Fruit fly (Drosophila melanogaster) whole organism, wandering third instar larva: ENCODE data around the gene Nil.
A peak's percentile ranks its signal among the peaks of the same experiment; 100 is the strongest.

Experiments used
- CG32264 ChIP-seq: fragments of 200-800 bp; sonication (Bioruptor generic); optimal IDR thresholded peaks from 2 replicates; lab custom pipeline; 2016; ENCODE audit warnings: missing biosample characterization, missing genetic modification characterization
- CrebA ChIP-seq: fragments of 200-800 bp; sonication (Bioruptor generic); optimal IDR thresholded peaks from 2 replicates; lab custom pipeline; 2016; ENCODE audit warnings: missing biosample characterization, mild to moderate bottlenecking, missing genetic modification characterization, borderline replicate concordance
- Dfd ChIP-seq: fragments of >200 bp; optimal IDR thresholded peaks from 2 replicates; lab custom pipeline; 2017; ENCODE audit warnings: missing biosample characterization, missing genetic modification characterization
- Dif ChIP-seq: fragments of 200-275, 200-300 bp; sonication (Bioruptor generic); optimal IDR thresholded peaks from 2 replicates; lab custom pipeline; 2018; ENCODE audit warnings: missing biosample characterization, missing genetic modification characterization; ENCODE audit not compliant: partially characterized antibody
- GATAd ChIP-seq: sonication (Bioruptor generic); optimal IDR thresholded peaks from 2 replicates; lab custom pipeline; 2016; ENCODE audit warnings: missing biosample characterization, missing genetic modification characterization
- HLH106 ChIP-seq: fragments of 200-800 bp; optimal IDR thresholded peaks from 3 replicates; lab custom pipeline; 2019; ENCODE audit warnings: missing biosample characterization, mild to moderate bottlenecking, missing genetic modification characterization, moderate library complexity
- Hnf4 ChIP-seq: fragments of 200-800 bp; sonication (Bioruptor generic); optimal IDR thresholded peaks from 2 replicates; lab custom pipeline; 2016; ENCODE audit warnings: missing biosample characterization, mild to moderate bottlenecking, missing genetic modification characterization
- Hr78 ChIP-seq: fragments of >200 bp; optimal IDR thresholded peaks from 2 replicates; lab custom pipeline; 2017; ENCODE audit warnings: missing biosample characterization, missing genetic modification characterization
- Jra ChIP-seq: sonication (Bioruptor generic); optimal IDR thresholded peaks from 2 replicates; lab custom pipeline; 2016; ENCODE audit warnings: missing biosample characterization, missing genetic modification characterization
- Mio ChIP-seq: sonication (Bioruptor generic); optimal IDR thresholded peaks from 2 replicates; lab custom pipeline; 2016; ENCODE audit warnings: missing biosample characterization, missing genetic modification characterization
- Myc ChIP-seq: fragments of >200 bp; optimal IDR thresholded peaks from 2 replicates; lab custom pipeline; 2017
- OdsH ChIP-seq: fragments of 200-800 bp; sonication (Bioruptor generic); optimal IDR thresholded peaks from 2 replicates; lab custom pipeline; 2016; ENCODE audit warnings: missing biosample characterization, mild to moderate bottlenecking, missing genetic modification characterization
- Rel ChIP-seq, 2 experiments: fragments of 200-800 bp; sonication (Bioruptor generic) in 1 of 2; optimal IDR thresholded peaks; 2 replicates in 1 of 2; 3 replicates in 1 of 2; lab custom pipeline; 2016 to 2019; ENCODE audit warnings: mild to moderate bottlenecking in 2 of 2, missing biosample characterization in 2 of 2, missing genetic modification characterization in 2 of 2, moderate library complexity in 1 of 2
- Sp1 ChIP-seq: fragments of 200-800 bp; sonication (Bioruptor generic); optimal IDR thresholded peaks from 3 replicates; lab custom pipeline; 2019; ENCODE audit warnings: missing biosample characterization, mild to moderate bottlenecking, missing genetic modification characterization, moderate library complexity
- br ChIP-seq: fragments of 200-800 bp; sonication (Bioruptor generic); optimal IDR thresholded peaks from 2 replicates; lab custom pipeline; 2016; ENCODE audit warnings: missing biosample characterization, missing genetic modification characterization
- dmrt93B ChIP-seq: fragments of 200-800 bp; sonication (Bioruptor generic); optimal IDR thresholded peaks from 2 replicates; lab custom pipeline; 2018; ENCODE audit warnings: missing biosample characterization, mild to moderate bottlenecking, missing genetic modification characterization
- foxo ChIP-seq, 2 experiments: fragments of 200-800 bp; sonication (Bioruptor generic); optimal IDR thresholded peaks; 2 replicates in 1 of 2; 3 replicates in 1 of 2; lab custom pipeline; 2016 to 2017; ENCODE audit warnings: missing biosample characterization in 2 of 2, missing genetic modification characterization in 2 of 2
- jim ChIP-seq: fragments of 175-275, 200-325 bp; sonication (Bioruptor generic); optimal IDR thresholded peaks from 2 replicates; lab custom pipeline; 2016; ENCODE audit warnings: missing biosample characterization, mild to moderate bottlenecking, missing genetic modification characterization
- lola ChIP-seq: fragments of >200 bp; optimal IDR thresholded peaks from 2 replicates; lab custom pipeline; 2017; ENCODE audit warnings: missing biosample characterization, missing genetic modification characterization
- pan ChIP-seq: fragments of >200 bp; optimal IDR thresholded peaks from 2 replicates; lab custom pipeline; 2017
- psq ChIP-seq: fragments of 200-800 bp; sonication (Bioruptor generic); optimal IDR thresholded peaks from 3 replicates; lab custom pipeline; 2017; ENCODE audit warnings: missing biosample characterization, mild to moderate bottlenecking, missing genetic modification characterization, moderate library complexity
- sv ChIP-seq: fragments of 200-800 bp; sonication (Bioruptor generic); optimal IDR thresholded peaks from 3 replicates; lab custom pipeline; 2016; ENCODE audit warnings: missing biosample characterization, missing genetic modification characterization

Nil gene

dm6 chr3R:26345373-26345772, at the start of gene Nil:
TSS of gene Nil (minus strand) at chr3R:26345473.
- no peak for TF ChIP-seq Jra (GFP tag; lab: Kevin White, UChicago)
- TF ChIP-seq pan: no peak
- TF ChIP-seq Dif: no peak
- no peak for TF ChIP-seq foxo (GFP tag; optimal IDR thresholded peaks at IDR 0.05; lab: Kevin White, UChicago)
- TF ChIP-seq psq: no peak
- TF ChIP-seq br (GFP tag; lab: Kevin White, UChicago): no peak
- no peak for TF ChIP-seq OdsH (GFP tag; lab: Kevin White, UChicago)
- no peak for TF ChIP-seq sv (GFP tag; lab: Kevin White, UChicago)
- no peak for TF ChIP-seq CrebA (GFP tag; lab: Kevin White, UChicago)
- no peak for TF ChIP-seq lola (GFP tag; lab: Kevin White, UChicago)
- no peak for TF ChIP-seq Hnf4
- TF ChIP-seq, all 38 proteins: peak for 0

DNA sequence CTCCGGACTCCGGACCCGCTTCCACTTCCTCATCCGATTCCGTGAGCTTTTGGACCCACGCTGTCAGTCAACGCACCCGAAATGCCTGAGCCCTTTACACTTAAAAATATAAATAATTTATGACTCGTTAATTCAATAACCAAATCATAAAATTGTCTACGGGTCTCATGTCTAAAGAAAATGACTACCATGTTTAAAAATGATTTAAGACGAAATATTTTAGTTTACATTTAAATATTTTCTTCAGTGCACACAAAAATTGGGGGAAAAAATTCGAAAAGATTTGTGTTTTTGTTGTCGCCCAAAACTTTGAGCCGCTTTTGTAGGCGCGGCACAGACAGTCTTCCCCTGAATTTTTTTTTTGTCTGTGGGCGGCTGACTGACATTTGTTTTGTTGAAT, 12.0 kb downstream of the Nil start:
- peak; percentile 8 for TF ChIP-seq sv (GFP tag; lab: Kevin White, UChicago)
- TF ChIP-seq HLH106 (tag; lab: Kevin White, UChicago): peak; percentile 2
- TF ChIP-seq GATAd (GFP tag; lab: Kevin White, UChicago): no peak
- peak; percentile 3 for TF ChIP-seq br (GFP tag; lab: Kevin White, UChicago)
- no peak for TF ChIP-seq Jra (GFP tag; lab: Kevin White, UChicago)

dm6 chr3R:26331932-26332643, 13.2 kb downstream of the Nil start:
- peak; percentile 6 for TF ChIP-seq Myc (lab: Kevin White, UChicago)
- no peak for TF ChIP-seq HLH106 (tag; lab: Kevin White, UChicago)
- TF ChIP-seq jim (GFP tag; lab: Kevin White, UChicago): no peak
- TF ChIP-seq dmrt93B (GFP tag; lab: Kevin White, UChicago): no peak
- no peak for TF ChIP-seq Dfd

DNA sequence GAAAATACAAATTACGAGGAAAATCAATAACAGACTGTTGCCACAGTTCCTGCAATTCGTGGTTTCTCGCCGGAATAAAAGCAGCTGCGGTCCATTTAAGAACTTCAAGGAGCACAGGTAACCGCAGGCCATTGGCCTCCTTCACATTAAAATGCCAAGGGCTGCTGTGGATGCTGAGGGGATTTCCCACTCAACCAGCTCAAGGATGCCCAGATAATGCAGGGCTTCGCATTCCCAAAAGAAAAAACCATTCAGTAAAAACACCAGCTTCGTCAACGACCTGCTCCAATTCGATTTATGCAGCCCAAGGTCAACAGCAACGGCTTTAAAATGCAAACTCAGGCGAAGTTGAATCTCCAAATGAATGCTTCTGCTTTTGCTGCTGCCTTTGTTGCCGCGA, 26.4 kb downstream of the Nil start:
- TF ChIP-seq Hnf4 (no peak), Mio (GFP tag; lab: Kevin White, UChicago) (no peak), Sp1 (no peak), CG32264 (GFP tag; lab: Kevin White, UChicago) (no peak), Rel (GFP tag; optimal IDR thresholded peaks at IDR 0.05; lab: Kevin White, UChicago) (no peak), Rel (tag; optimal IDR thresholded peaks at IDR 0.05; lab: Kevin White, UChicago) (peak; percentile 73)

DNA sequence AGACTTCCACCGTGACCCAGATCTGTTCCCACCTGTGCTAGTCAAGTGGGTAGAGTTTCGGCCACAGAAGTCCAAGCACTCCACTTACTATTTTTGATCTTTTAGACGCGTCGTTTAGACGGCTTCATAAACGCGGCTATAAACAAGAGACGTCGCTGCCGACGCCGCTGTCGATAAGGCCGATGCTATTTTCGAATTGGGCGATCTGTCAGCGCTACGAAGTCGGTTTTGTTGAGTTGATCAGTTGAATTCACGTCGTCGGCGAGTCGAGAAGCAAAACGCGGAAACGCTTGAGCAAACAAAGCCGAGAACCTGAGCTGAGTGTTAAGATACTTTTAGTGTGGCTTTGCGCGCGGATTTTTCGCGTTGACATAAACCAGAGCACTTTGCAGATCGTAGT, 27.2 kb downstream of the Nil start, which contains the start of gene osy:
osy (plus strand) TSS at position 240 of the 400 bp plus-strand sequence.
- no peak for TF ChIP-seq Rel (GFP tag; optimal IDR thresholded peaks at IDR 0.05; lab: Kevin White, UChicago)
- TF ChIP-seq Rel (tag; optimal IDR thresholded peaks at IDR 0.05; lab: Kevin White, UChicago): no peak
- TF ChIP-seq Hr78: no peak
